Worm (Caenorhabditis elegans): ENCODE measurements around the gene gst-30.

gst-30 gene

DNA sequence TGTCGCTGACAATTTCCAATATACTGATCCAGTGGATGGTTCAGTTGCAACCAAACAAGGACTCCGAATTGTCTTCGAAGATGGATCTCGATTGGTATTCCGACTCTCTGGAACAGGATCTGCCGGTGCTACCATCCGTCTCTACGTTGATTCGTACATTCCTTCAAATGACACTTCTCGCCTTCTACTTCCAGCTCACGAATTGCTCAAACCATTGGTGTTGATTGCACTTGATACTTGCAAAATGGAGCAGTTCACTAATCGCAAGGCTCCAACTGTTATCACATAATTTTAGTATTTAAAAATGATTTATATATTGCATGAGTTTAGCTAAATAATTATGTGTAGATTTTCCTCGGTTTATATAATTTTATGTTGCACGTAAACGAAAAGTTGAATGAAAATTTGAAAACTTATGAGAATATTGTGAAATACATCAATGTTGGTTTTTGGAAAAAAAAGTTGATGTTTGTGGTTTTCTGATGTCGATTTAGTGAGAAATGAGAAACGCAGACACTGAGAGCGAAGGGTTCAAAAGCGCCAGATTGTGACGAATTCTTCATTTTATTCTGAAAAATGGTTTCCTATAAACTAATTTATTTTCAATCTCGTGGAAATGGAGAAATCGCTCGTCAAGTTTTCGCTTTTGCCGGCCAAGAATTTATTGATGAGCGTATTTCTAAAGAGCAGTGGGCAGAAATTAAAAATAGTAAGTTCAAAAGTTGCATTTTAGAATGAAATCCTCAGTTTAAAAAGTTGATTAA, 43.7 kb downstream of the gst-30 start, which contains the start of gene gst-9 (continued):
- TF ChIP-seq K11D2.4 (GFP tag; IDR thresholded peaks at IDR 0.05) = peak; percentile 68; the same call in 1 of the 2 replicates
- 0 out of 2 replicates have a peak, but pooled peaks have one; percentile 50 for TF ChIP-seq lin-26 (GFP tag; IDR thresholded peaks at IDR 0.05)
- peak; percentile 5 for TF ChIP-seq lsl-1 (GFP tag; optimal IDR thresholded peaks at IDR 0.05)
- peak; percentile 55; the same call in 1 of the 2 replicates for TF ChIP-seq madf-6 (GFP tag; IDR thresholded peaks at IDR 0.05)
- no peak for TF ChIP-seq egl-44 (GFP tag; IDR thresholded peaks at IDR 0.05)
- peak; percentile 0 for TF ChIP-seq ZK185.1 (tag; optimal IDR thresholded peaks at IDR 0.05; ENCODE audit: poor library complexity, severe bottlenecking)
- TF ChIP-seq repo-1 (tag; optimal IDR thresholded peaks at IDR 0.05) = peak; percentile 83

DNA sequence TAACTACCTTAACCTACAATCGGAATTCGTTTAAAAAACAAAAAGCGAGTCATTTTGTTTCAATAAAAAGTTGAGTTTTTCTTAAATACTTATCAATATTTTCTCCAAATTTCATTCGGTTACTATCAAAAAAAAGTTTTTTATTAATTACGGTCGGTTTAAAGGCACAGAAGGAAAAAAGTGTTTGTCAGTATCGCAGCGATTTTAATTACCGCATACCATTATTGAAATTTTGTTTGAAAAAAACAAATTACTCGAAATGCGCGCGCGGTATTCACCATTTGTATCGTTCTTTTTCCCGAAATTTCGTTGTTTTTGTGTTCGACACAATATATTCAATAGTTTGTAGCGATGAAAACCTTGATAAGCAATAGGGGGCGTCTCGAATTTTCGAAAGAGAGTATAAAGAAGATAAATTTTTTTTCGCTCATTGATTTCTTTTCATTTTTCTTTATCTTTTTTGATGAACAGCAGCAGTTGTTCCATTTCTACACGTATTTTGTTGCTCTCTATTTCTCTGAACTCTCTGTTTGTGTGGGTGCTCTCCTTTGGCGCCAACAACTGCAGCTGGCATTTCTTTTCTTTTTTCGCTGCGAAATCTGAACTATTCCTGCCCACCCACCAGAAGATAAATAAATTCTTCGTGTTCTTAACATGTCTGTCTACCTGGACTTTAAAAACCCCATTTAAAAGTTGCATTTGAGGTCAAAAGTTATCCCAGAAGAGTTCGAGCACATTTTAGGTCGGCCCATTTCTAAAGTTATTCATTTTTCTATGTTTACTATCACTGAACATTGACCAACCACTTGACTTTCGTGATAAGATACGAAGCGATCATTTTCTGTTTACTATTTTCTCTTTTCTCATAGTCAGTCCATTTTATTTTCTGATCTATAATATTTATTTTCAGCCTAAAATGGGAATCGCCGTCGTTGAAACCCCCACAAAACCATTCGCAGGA, 46.0 kb downstream of the gst-30 start, which contains the start of gene pgm-1:
TSS of gene pgm-1 (plus strand) at position 911 of the 961 bp plus-strand sequence.
- TF ChIP-seq D2030.7 (GFP tag; IDR thresholded peaks at IDR 0.05) (0 out of 2 replicates have a peak, but pooled peaks have one; percentile 12), snpc-1.3 (tag; optimal IDR thresholded peaks at IDR 0.05; ENCODE audit: insufficient read depth) (peak; percentile 8), efl-1 (GFP tag; optimal IDR thresholded peaks at IDR 0.05) (peak; percentile 74), madf-6 (GFP tag; IDR thresholded peaks at IDR 0.05) (peak; percentile 90), dpl-1 (GFP tag; optimal IDR thresholded peaks at IDR 0.05) (peak; percentile 19), bed-2 (GFP tag; IDR thresholded peaks at IDR 0.05) (no peak), lsl-1 (GFP tag; optimal IDR thresholded peaks at IDR 0.05) (peak; percentile 94), xnd-1 (tag; optimal IDR thresholded peaks at IDR 0.05) (peak; percentile 73), dox-1 (GFP tag; IDR thresholded peaks at IDR 0.05) (peak; percentile 25; the same call in 1 of the 2 replicates), ztf-6 (GFP tag; IDR thresholded peaks at IDR 0.05) (no peak), hmg-1.2 (GFP tag; IDR thresholded peaks at IDR 0.05) (no peak; the same call in 1 of the 2 replicates), lin-26 (GFP tag; IDR thresholded peaks at IDR 0.05) (0 out of 2 replicates have a peak, but pooled peaks have one; percentile 24), nhr-80 (tag; optimal IDR thresholded peaks at IDR 0.05) (peak; percentile 15), K12H6.12 (tag; optimal IDR thresholded peaks at IDR 0.05) (peak; percentile 14), madf-8 (GFP tag; conservative IDR thresholded peaks at IDR 0.05) (peak; percentile 74), F33H1.4 (GFP tag; IDR thresholded peaks at IDR 0.05) (peak; percentile 52; the same call in 1 of the 2 replicates), mcd-1 (GFP tag; IDR thresholded peaks at IDR 0.05) (0 out of 2 replicates have a peak, but pooled peaks have one; percentile 13), aptf-3 (GFP tag; IDR thresholded peaks at IDR 0.05) (no peak), hsf-1 (GFP tag; IDR thresholded peaks at IDR 0.05) (peak; percentile 86), ceh-91 (GFP tag; IDR thresholded peaks at IDR 0.05) (peak; percentile 77), attf-5 (GFP tag; optimal IDR thresholded peaks at IDR 0.05) (peak; percentile 31), lin-40 (tag; optimal IDR thresholded peaks at IDR 0.05) (peak; percentile 3), cebp-1 (GFP tag; IDR thresholded peaks at IDR 0.05) (no peak), cebp-1 (tag; optimal IDR thresholded peaks at IDR 0.05) (peak; percentile 24), gei-17 (GFP tag; optimal IDR thresholded peaks at IDR 0.05) (no peak), C17E4.6 (GFP tag; IDR thresholded peaks at IDR 0.05) (no peak)

DNA sequence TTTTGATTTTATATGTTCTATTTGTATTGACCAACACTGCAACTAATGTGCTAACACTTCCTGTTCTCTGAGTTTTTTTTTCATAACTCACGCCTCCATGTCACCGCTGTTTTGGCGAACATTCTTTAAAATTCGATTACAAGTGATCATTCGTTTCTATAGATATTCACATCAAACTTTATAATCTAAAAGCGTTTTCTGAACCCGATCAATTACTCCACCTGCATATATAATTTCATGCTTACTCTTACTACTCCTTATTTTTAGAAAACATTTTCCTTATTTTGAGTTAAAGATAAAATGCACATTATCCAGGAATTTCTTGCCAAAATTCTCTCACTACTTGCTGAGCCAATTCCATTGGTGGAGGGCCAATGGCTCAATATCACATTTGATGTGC, 48.9 kb downstream of the gst-30 start, which contains the start of gene R05F9.7:
TSS of gene R05F9.7 (plus strand) at position 301 of the 400 bp plus-strand sequence.
- TF ChIP-seq hsf-1 (GFP tag; IDR thresholded peaks at IDR 0.05) = no peak
- TF ChIP-seq rpc-1 (optimal IDR thresholded peaks at IDR 0.05) = no peak
- TF ChIP-seq rpc-1 (tag; optimal IDR thresholded peaks at IDR 0.05) = no peak
- no peak for TF ChIP-seq nfya-2 (GFP tag; IDR thresholded peaks at IDR 0.05)
- no peak for TF ChIP-seq ets-4 (GFP tag; optimal IDR thresholded peaks at IDR 0.05)
- TF ChIP-seq gei-17 (GFP tag; optimal IDR thresholded peaks at IDR 0.05) = no peak
- no peak for TF ChIP-seq him-1 (tag; optimal IDR thresholded peaks at IDR 0.05)
- no peak for TF ChIP-seq attf-5 (GFP tag; optimal IDR thresholded peaks at IDR 0.05)
- no peak for TF ChIP-seq B0261.1 (tag; optimal IDR thresholded peaks at IDR 0.05)
- no peak for TF ChIP-seq ekl-4 (GFP tag; IDR thresholded peaks at IDR 0.05)
- TF ChIP-seq aptf-2 (GFP tag; conservative IDR thresholded peaks at IDR 0.05) = no peak
- no peak for TF ChIP-seq nfya-1 (tag; optimal IDR thresholded peaks at IDR 0.05; ENCODE audit: borderline replicate concordance, insufficient read depth)
- TF ChIP-seq zim-3 (tag; optimal IDR thresholded peaks at IDR 0.05) = no peak
- no peak for TF ChIP-seq Y67H2A.10 (GFP tag; conservative IDR thresholded peaks at IDR 0.05)
- no peak for TF ChIP-seq hmg-20 (GFP tag; IDR thresholded peaks at IDR 0.05)

Data from whole organism, young adult.